Worm (Caenorhabditis elegans) whole organism, L4 larva: Measurements from ENCODE around the gene ife-2.

ENCODE experiments used
- F10B5.3 ChIP-seq: sonication (generic microtip); optimal IDR thresholded peaks from 2 replicates; lab custom pipeline; 2016; ENCODE audit warnings: mild to moderate bottlenecking, missing genetic modification characterization, missing compliant biosample characterization
- aly-2 ChIP-seq: sonication (generic microtip); optimal IDR thresholded peaks from 2 replicates; lab custom pipeline; 2018; ENCODE audit warnings: missing biosample characterization, missing genetic modification characterization
- ama-1 ChIP-seq: fragments of 150-350 bp; optimal IDR thresholded peaks from 2 replicates; lab custom pipeline; 2014; ENCODE audit warnings: inconsistent platforms, mixed read lengths
- ceh-62 ChIP-seq: sonication (generic microtip); optimal IDR thresholded peaks from 2 replicates; lab custom pipeline; 2017; ENCODE audit warnings: missing biosample characterization, missing genetic modification characterization
- daf-19 ChIP-seq: fragments of 200-800 bp; sonication (Bioruptor generic); conservative IDR thresholded peaks from 2 replicates; pipeline ENCODE4 v1.3.6; 2022; ENCODE audit warnings: missing genetic modification characterization, missing compliant biosample characterization
- duxl-1 ChIP-seq: sonication (generic microtip); optimal IDR thresholded peaks from 2 replicates; lab custom pipeline; 2016; ENCODE audit warnings: mild to moderate bottlenecking, missing genetic modification characterization, moderate library complexity, missing compliant biosample characterization; ENCODE audit not compliant: poor library complexity
- mdl-1 ChIP-seq, 2 experiments: fragments of 150-350 bp in 1 of 2; sonication (generic microtip) in 1 of 2; optimal IDR thresholded peaks; 2 replicates each; lab custom pipeline; 2014 to 2017; ENCODE audit warnings: missing biosample characterization in 2 of 2, missing genetic modification characterization in 2 of 2
- mes-2 ChIP-seq: sonication (generic microtip); optimal IDR thresholded peaks from 2 replicates; lab custom pipeline; 2016; ENCODE audit warnings: missing genotype, mild to moderate bottlenecking, missing genetic modification characterization, missing compliant biosample characterization; ENCODE audit not compliant: poor library complexity, severe bottlenecking
- nhr-28 ChIP-seq: fragments of 150-350 bp; optimal IDR thresholded peaks from 2 replicates; lab custom pipeline; 2014; ENCODE audit warnings: missing biosample characterization, missing genetic modification characterization
- nhr-76 ChIP-seq: fragments of 150-350 bp; optimal IDR thresholded peaks from 2 replicates; lab custom pipeline; 2014; ENCODE audit warnings: missing biosample characterization, missing genetic modification characterization
- unc-130 ChIP-seq: sonication (generic microtip); optimal IDR thresholded peaks from 2 replicates; lab custom pipeline; 2016; ENCODE audit warnings: missing genetic modification reagents, missing genetic modification characterization, missing compliant biosample characterization
- zag-1 ChIP-seq: fragments of 150-350 bp; optimal IDR thresholded peaks from 2 replicates; lab custom pipeline; 2014; ENCODE audit warnings: missing biosample characterization, missing genetic modification characterization

DNA sequence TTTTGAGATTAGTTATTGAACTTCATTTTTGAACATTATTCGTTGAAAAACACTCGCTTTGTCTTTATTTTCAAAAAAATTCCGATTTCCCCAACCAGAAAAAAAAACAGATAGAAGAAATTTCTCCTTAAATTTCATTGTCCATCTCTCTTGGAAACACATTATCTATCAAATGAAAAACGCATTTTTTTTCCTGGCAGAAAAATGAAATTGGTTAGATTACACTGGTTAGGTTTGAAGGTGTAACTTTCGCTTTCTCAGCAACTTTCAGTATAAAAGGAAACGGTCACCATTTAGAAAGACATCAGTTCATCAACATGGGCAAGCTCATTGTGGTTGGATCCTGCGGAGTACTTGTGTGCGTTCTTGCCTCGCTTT is 38.9 kb upstream of the ife-2 start, which contains the start of gene col-19:
- TF ChIP-seq nhr-28 (tag; lab: Kevin White, UChicago) (no peak), ama-1 (lab: Kevin White, UChicago) (no peak), ceh-62 (tag; lab: Kevin White, UChicago) (no peak), zag-1 (tag; lab: Kevin White, UChicago) (no peak), unc-130 (GFP tag; lab: Kevin White, UChicago) (no peak), mdl-1 (tag; optimal IDR thresholded peaks at IDR 0.05; lab: Kevin White, UChicago) (no peak), mes-2 (tag; lab: Kevin White, UChicago) (no peak), F10B5.3 (no peak), duxl-1 (tag; lab: Kevin White, UChicago) (no peak), aly-2 (tag; lab: Kevin White, UChicago) (no peak), daf-19 (GFP tag; lab: Robert Waterston, UW) (no peak), nhr-76 (tag; lab: Kevin White, UChicago) (no peak)
